Worm (Caenorhabditis elegans): ENCODE results near the gene pho-8.

The pho-8 gene

DNA sequence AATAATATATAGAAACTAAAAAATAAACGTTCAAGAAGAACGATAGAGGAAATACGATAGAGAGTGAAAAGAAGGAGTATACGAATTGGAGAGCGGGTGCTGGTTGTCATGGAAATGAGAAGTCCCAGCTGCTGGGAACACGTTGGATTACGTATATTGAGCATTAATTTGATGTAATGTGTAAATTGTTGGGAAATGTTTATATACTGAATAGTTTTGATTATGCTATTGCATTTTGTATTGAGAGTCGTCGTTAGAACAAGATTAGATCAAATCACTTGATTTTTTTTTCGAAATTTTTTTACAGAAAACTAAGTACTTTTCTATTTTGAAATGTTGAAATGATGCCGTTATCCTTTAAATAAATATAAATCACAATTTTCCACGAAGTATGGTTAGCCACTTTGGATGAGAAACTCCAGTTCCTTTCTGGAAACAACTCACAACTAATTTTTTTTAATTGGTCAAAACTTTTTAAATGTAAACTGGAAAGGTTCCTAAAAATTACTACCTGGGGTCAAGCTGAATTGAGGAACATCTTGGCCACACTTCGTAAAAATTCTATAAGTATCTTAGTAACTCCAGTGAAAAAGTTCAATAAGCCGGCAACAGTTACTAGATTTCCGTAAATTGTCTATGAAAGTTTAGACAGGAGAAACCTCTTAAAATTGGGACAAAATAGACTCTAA lies 10.4 kb downstream of the pho-8 start, which contains the start of gene nphp-4:
Gene nphp-4, minus strand, starts transcription at position 51 of the 689 bp plus-strand sequence.
- TF ChIP-seq dao-5 (tag; optimal IDR thresholded peaks at IDR 0.05) (no peak), him-1 (tag; optimal IDR thresholded peaks at IDR 0.05) (no peak), W03F9.2 (tag; optimal IDR thresholded peaks at IDR 0.05) (no peak)

ce11 chrV:11844828-11845227 lies 11.4 kb downstream of the pho-8 start:
- TF ChIP-seq him-1 (tag; optimal IDR thresholded peaks at IDR 0.05) (peak; percentile 42), dao-5 (tag; optimal IDR thresholded peaks at IDR 0.05) (no peak)

ce11 chrV:11845492-11845891 lies 12.1 kb downstream of the pho-8 start, which contains the start of gene hmp-1:
Gene hmp-1, plus strand, starts transcription at chrV:11845871.
- TF ChIP-seq dao-5 (tag; optimal IDR thresholded peaks at IDR 0.05) (no peak), him-1 (tag; optimal IDR thresholded peaks at IDR 0.05) (no peak), W03F9.2 (tag; optimal IDR thresholded peaks at IDR 0.05) (no peak)

- TF ChIP-seq dao-5 (tag; optimal IDR thresholded peaks at IDR 0.05) (no peak), W03F9.2 (tag; optimal IDR thresholded peaks at IDR 0.05) (no peak), him-1 (tag; optimal IDR thresholded peaks at IDR 0.05) (no peak)
Measured at ce11 chrV:11846969-11847368, 13.6 kb downstream of the pho-8 start.

- TF ChIP-seq dao-5 (tag; optimal IDR thresholded peaks at IDR 0.05) = no peak
- TF ChIP-seq him-1 (tag; optimal IDR thresholded peaks at IDR 0.05) = no peak
- no peak for TF ChIP-seq W03F9.2 (tag; optimal IDR thresholded peaks at IDR 0.05)
Measured at ce11 chrV:11849408-11849807, 16.0 kb downstream of the pho-8 start.

ce11 chrV:11852305-11852704 lies 18.9 kb downstream of the pho-8 start:
- TF ChIP-seq him-1 (tag; optimal IDR thresholded peaks at IDR 0.05) (no peak), W03F9.2 (tag; optimal IDR thresholded peaks at IDR 0.05) (no peak), dao-5 (tag; optimal IDR thresholded peaks at IDR 0.05) (no peak)

ce11 chrV:11853723-11854122 lies 20.3 kb downstream of the pho-8 start:
- TF ChIP-seq dao-5 (tag; optimal IDR thresholded peaks at IDR 0.05) (no peak), him-1 (tag; optimal IDR thresholded peaks at IDR 0.05) (no peak), W03F9.2 (tag; optimal IDR thresholded peaks at IDR 0.05) (no peak)

DNA sequence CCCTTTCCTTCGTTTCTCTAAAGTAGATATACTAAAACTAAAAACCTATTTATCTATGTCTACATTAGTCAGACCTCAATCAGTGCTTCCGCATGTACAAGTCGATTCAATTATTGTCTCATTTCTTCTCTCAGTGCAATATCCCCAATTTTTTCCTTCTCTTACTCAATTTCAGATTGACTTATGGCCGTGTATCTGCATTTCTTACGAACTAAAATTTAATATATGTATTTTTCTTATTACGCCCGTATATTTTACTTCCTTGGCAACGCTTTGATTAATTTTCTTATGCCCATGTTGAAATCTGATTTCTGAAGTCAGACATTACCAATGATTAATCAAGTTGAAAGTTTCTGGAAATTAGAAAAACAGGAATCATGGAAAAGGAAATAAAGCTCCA lies 21.5 kb downstream of the pho-8 start:
- TF ChIP-seq dao-5 (tag; optimal IDR thresholded peaks at IDR 0.05) (no peak), W03F9.2 (tag; optimal IDR thresholded peaks at IDR 0.05) (no peak), him-1 (tag; optimal IDR thresholded peaks at IDR 0.05) (no peak)

- TF ChIP-seq dao-5 (tag; optimal IDR thresholded peaks at IDR 0.05) = no peak
- TF ChIP-seq W03F9.2 (tag; optimal IDR thresholded peaks at IDR 0.05) = no peak
- TF ChIP-seq him-1 (tag; optimal IDR thresholded peaks at IDR 0.05) = no peak
Measured at ce11 chrV:11856022-11856421, 22.6 kb downstream of the pho-8 start.

- no peak for TF ChIP-seq him-1 (tag; optimal IDR thresholded peaks at IDR 0.05)
- TF ChIP-seq dao-5 (tag; optimal IDR thresholded peaks at IDR 0.05) = no peak
- no peak for TF ChIP-seq W03F9.2 (tag; optimal IDR thresholded peaks at IDR 0.05)
Measured at ce11 chrV:11857756-11858155, 24.3 kb downstream of the pho-8 start.

ce11 chrV:11858299-11858698 lies 24.9 kb downstream of the pho-8 start:
- TF ChIP-seq dao-5 (tag; optimal IDR thresholded peaks at IDR 0.05) (no peak), W03F9.2 (tag; optimal IDR thresholded peaks at IDR 0.05) (no peak), him-1 (tag; optimal IDR thresholded peaks at IDR 0.05) (no peak)

DNA sequence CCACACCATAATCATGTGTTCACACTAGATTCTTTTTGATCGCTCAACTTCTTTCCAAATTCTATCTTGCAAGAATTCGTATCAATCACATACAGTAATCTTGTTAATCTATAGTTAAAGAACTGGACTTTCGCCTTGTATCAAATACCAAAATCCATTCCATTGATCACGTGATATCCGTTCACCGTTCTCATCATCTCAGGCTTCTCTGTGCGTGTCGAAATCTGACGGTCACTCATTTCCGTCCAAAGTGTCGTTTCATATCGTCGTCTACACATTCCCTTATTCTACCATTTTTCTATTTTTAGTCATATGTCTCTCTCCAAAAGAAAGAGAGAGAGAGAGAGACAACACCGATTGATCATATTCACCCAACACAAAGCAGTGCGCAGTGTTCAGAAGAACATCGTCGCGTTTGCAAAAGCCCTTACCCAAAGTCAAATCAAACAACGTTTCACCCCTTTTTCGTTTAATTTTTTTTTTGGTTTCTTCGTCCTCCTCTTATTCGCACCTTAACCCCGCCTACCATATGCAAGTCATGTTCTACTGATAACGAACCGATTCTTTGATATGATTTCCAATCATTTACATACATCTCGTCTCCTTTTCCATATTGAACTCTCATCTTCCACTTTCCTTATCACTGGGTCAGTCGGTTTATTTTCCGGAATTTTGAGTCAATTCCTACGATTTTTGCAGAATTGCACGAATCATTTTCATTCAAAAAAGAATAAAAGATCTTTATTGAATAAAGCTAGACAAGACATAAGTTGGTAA lies 25.9 kb downstream of the pho-8 start:
- TF ChIP-seq W03F9.2 (tag; optimal IDR thresholded peaks at IDR 0.05) = no peak
- no peak for TF ChIP-seq dao-5 (tag; optimal IDR thresholded peaks at IDR 0.05)

ce11 chrV:11860375-11860774 lies 27.0 kb downstream of the pho-8 start, which contains the start of gene R13H4.5:
Gene R13H4.5, plus strand, starts transcription at chrV:11860675.
- TF ChIP-seq W03F9.2 (tag; optimal IDR thresholded peaks at IDR 0.05) = no peak
- no peak for TF ChIP-seq dao-5 (tag; optimal IDR thresholded peaks at IDR 0.05)
- TF ChIP-seq him-1 (tag; optimal IDR thresholded peaks at IDR 0.05) = no peak

ce11 chrV:11861880-11862544 lies 28.6 kb downstream of the pho-8 start:
- TF ChIP-seq W03F9.2 (tag; optimal IDR thresholded peaks at IDR 0.05) (no peak), dao-5 (tag; optimal IDR thresholded peaks at IDR 0.05) (no peak), him-1 (tag; optimal IDR thresholded peaks at IDR 0.05) (no peak)
